Fruit fly (Drosophila melanogaster) whole organism, prepupa: Measurements from ENCODE around the gene ND-B14.5A.

Experiments used
- Blimp-1 ChIP-seq: fragments of 200-800 bp; sonication (Bioruptor generic); optimal IDR thresholded peaks from 3 replicates; lab custom pipeline; 2017; ENCODE audit warnings: missing biosample characterization, missing genetic modification characterization, mild to moderate bottlenecking, moderate library complexity, missing genetic modification reagents
- CG10669 ChIP-seq: fragments of 200-800 bp; sonication (Bioruptor generic); optimal IDR thresholded peaks from 3 replicates; lab custom pipeline; 2018; ENCODE audit warnings: missing biosample characterization, mild to moderate bottlenecking, missing genetic modification characterization, moderate library complexity
- CG6163 ChIP-seq: fragments of 200-800 bp; sonication (Bioruptor generic); IDR thresholded peaks from 3 replicates; pipeline ENCODE4 v1.3.6; 2022; ENCODE audit warnings: missing biosample characterization, missing genetic modification characterization
- CG6854 ChIP-seq: fragments of 200-800 bp; sonication (Bioruptor generic); optimal IDR thresholded peaks from 2 replicates; lab custom pipeline; 2017; ENCODE audit warnings: missing biosample characterization, mild to moderate bottlenecking, missing genetic modification characterization
- CG8632 ChIP-seq: fragments of 200-800 bp; sonication (Bioruptor generic); optimal IDR thresholded peaks from 3 replicates; lab custom pipeline; 2016; ENCODE audit warnings: missing biosample characterization, missing genetic modification characterization
- Sox102F ChIP-seq: fragments of 200-800 bp; sonication (Bioruptor generic); optimal IDR thresholded peaks from 2 replicates; lab custom pipeline; 2016; ENCODE audit warnings: missing biosample characterization, mild to moderate bottlenecking, missing genetic modification characterization
- Sox14 ChIP-seq: fragments of 200-800 bp; sonication (Bioruptor generic); optimal IDR thresholded peaks from 3 replicates; lab custom pipeline; 2016; ENCODE audit warnings: missing biosample characterization, missing genetic modification characterization
- achi ChIP-seq: fragments of 200-800 bp; sonication (Bioruptor generic); optimal IDR thresholded peaks from 3 replicates; lab custom pipeline; 2016; ENCODE audit warnings: missing biosample characterization, missing genetic modification characterization

DNA sequence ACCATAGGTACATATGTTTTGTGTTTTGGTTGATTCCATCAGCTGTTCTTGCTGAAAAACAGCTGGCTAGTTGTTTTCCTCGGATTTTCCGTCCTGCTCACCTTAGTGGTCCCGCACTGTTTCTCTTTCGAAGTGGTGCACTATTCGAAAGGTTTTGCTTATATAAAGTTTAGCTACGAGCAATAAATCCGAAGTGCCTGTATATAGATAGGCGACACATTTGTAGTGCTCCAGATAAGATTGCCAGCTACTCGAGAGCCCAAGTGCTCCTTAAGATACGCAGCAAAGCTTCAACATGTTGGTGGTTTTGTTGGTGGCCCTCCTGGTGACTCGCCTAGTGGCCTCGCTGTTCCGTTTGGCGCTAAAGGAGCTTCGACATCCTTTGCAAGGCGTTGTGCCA lies 6.5 kb downstream of the ND-B14.5A start, which contains the start of gene Cyp4ae1:
- TF ChIP-seq Sox102F (no peak), CG6163 (GFP tag; lab: Robert Waterston, UW) (no peak), Sox14 (GFP tag; lab: Kevin White, UChicago) (no peak), achi (GFP tag; lab: Kevin White, UChicago) (no peak), CG8632 (GFP tag; lab: Kevin White, UChicago) (no peak), CG10669 (no peak), CG6854 (GFP tag; lab: Kevin White, UChicago) (no peak), Blimp-1 (GFP tag; lab: Kevin White, UChicago) (no peak)
